Fruit fly (Drosophila melanogaster) whole organism, embryonic: Measurements from ENCODE around the gene vers.

Experiments
- CG10462 ChIP-seq: fragments of 200-800 bp; sonication (Bioruptor generic); optimal IDR thresholded peaks from 2 replicates; lab custom pipeline; 2016; ENCODE audit warnings: missing biosample characterization, missing genetic modification characterization
- CG11695 ChIP-seq: fragments of 200-800 bp; sonication (Bioruptor generic); IDR thresholded peaks from 3 replicates; pipeline ENCODE4 v1.3.6; 2022; ENCODE audit warnings: missing biosample characterization, missing genetic modification characterization
- CG12299 ChIP-seq: fragments of 200-800 bp; sonication (Bioruptor generic); optimal IDR thresholded peaks from 2 replicates; lab custom pipeline; 2018; ENCODE audit warnings: missing biosample characterization, mild to moderate bottlenecking, missing genetic modification characterization
- CG13287 ChIP-seq: fragments of 200-800 bp; sonication (Bioruptor generic); IDR thresholded peaks from 2 replicates; pipeline ENCODE4 v1.3.6; 2022; ENCODE audit warnings: missing biosample characterization, missing genetic modification characterization; ENCODE audit not compliant: partially characterized antibody
- CG14014 ChIP-seq: fragments of 200-800 bp; sonication (Bioruptor generic); IDR thresholded peaks from 2 replicates; pipeline ENCODE4 v1.3.6; 2022; ENCODE audit warnings: missing biosample characterization, missing genetic modification characterization
- CG14050 ChIP-seq: fragments of 200-800 bp; sonication (Bioruptor generic); IDR thresholded peaks from 3 replicates; pipeline ENCODE4 v1.3.6; 2022; ENCODE audit warnings: missing biosample characterization, missing genetic modification characterization
- CG15073 ChIP-seq: fragments of 200-800 bp; sonication (Bioruptor generic); optimal IDR thresholded peaks from 2 replicates; lab custom pipeline; 2016; ENCODE audit warnings: missing biosample characterization, missing genetic modification characterization
- CG15479 ChIP-seq: fragments of 200-800 bp; sonication (Bioruptor generic); optimal IDR thresholded peaks from 3 replicates; lab custom pipeline; 2019; ENCODE audit warnings: missing biosample characterization, mild to moderate bottlenecking, missing genetic modification characterization, moderate library complexity
- CG3065 ChIP-seq: fragments of 200-800 bp; sonication (Bioruptor generic); optimal IDR thresholded peaks from 2 replicates; lab custom pipeline; 2016; ENCODE audit warnings: missing biosample characterization, missing genetic modification characterization
- CG32772 ChIP-seq: fragments of 200-800 bp; sonication (Bioruptor generic); IDR thresholded peaks from 2 replicates; pipeline ENCODE4 v1.3.6; 2022; ENCODE audit warnings: missing biosample characterization, missing genetic modification characterization
- CG4360 ChIP-seq: fragments of 200-800 bp; sonication (Bioruptor generic); IDR thresholded peaks from 2 replicates; pipeline ENCODE4 v1.3.6; 2022; ENCODE audit warnings: missing biosample characterization, missing genetic modification characterization
- CG4404 ChIP-seq: fragments of 200-800 bp; sonication (Bioruptor generic); IDR thresholded peaks from 2 replicates; pipeline ENCODE4 v1.3.6; 2022; ENCODE audit warnings: missing biosample characterization, missing genetic modification characterization
- CG4707 ChIP-seq: fragments of 200-800 bp; sonication (Bioruptor generic); optimal IDR thresholded peaks from 2 replicates; lab custom pipeline; 2018; ENCODE audit warnings: missing biosample characterization, mild to moderate bottlenecking, missing genetic modification characterization, moderate library complexity
- CG7839 ChIP-seq: fragments of 200-800 bp; sonication (Bioruptor generic); optimal IDR thresholded peaks from 3 replicates; lab custom pipeline; 2018; ENCODE audit warnings: missing biosample characterization, mild to moderate bottlenecking, missing genetic modification characterization, moderate library complexity
- CG7987 ChIP-seq: fragments of 200-800 bp; sonication (Bioruptor generic); optimal IDR thresholded peaks from 2 replicates; lab custom pipeline; 2018; ENCODE audit warnings: missing biosample characterization, mild to moderate bottlenecking, missing genetic modification characterization, moderate library complexity
- Chrac-16 ChIP-seq: fragments of 200-800 bp; sonication (Bioruptor generic); optimal IDR thresholded peaks from 3 replicates; lab custom pipeline; 2016; ENCODE audit warnings: missing biosample characterization, missing genetic modification characterization
- Dip3 ChIP-seq: fragments of 200-800 bp; sonication (Bioruptor generic); optimal IDR thresholded peaks from 3 replicates; lab custom pipeline; 2016; ENCODE audit warnings: missing biosample characterization, missing genetic modification characterization
- Dref ChIP-seq: fragments of 200-800 bp; sonication (Bioruptor generic); IDR thresholded peaks from 2 replicates; pipeline ENCODE4 v1.3.6; 2022; ENCODE audit warnings: missing biosample characterization, missing genetic modification characterization
- Drgx ChIP-seq: fragments of 200-800 bp; sonication (Bioruptor generic); IDR thresholded peaks from 2 replicates; pipeline ENCODE4 v1.3.6; 2022; ENCODE audit warnings: missing biosample characterization, missing genetic modification characterization
- E2f2 ChIP-seq: fragments of 200-800 bp; sonication (Bioruptor generic); IDR thresholded peaks from 2 replicates; pipeline ENCODE4 v1.3.6; 2022; ENCODE audit warnings: missing biosample characterization, missing genetic modification characterization
- Eip74EF ChIP-seq, 2 experiments: fragments of 200-800 bp in 1 of 2; fragments of >200 bp in 1 of 2; sonication (Bioruptor generic) in 1 of 2; optimal IDR thresholded peaks; 2 replicates each; lab custom pipeline; 2017 to 2019; ENCODE audit warnings: missing biosample characterization in 2 of 2, missing genetic modification characterization in 2 of 2, mild to moderate bottlenecking in 1 of 2, moderate library complexity in 1 of 2
- Ets97D ChIP-seq: fragments of 200-800 bp; sonication (Bioruptor generic); optimal IDR thresholded peaks from 3 replicates; lab custom pipeline; 2016; ENCODE audit warnings: missing biosample characterization, missing genetic modification characterization
- MTF-1 ChIP-seq: fragments of 200-800 bp; sonication (Bioruptor generic); optimal IDR thresholded peaks from 2 replicates; lab custom pipeline; 2018; ENCODE audit warnings: missing biosample characterization, mild to moderate bottlenecking, missing genetic modification characterization, borderline replicate concordance
- Med ChIP-seq: fragments of 200-800 bp; sonication (Bioruptor generic); peaks from one replicate; lab custom pipeline; 2016; ENCODE audit warnings: missing biosample characterization, missing genetic modification characterization, mild to moderate bottlenecking, inconsistent platforms, moderate library complexity
- Nf-YA ChIP-seq: fragments of 200-800 bp; sonication (Bioruptor generic); IDR thresholded peaks from 2 replicates; pipeline ENCODE4 v1.3.6; 2022; ENCODE audit warnings: missing biosample characterization, missing genetic modification characterization
- Nf-YC ChIP-seq: fragments of 200-800 bp; optimal IDR thresholded peaks from 3 replicates; lab custom pipeline; 2019; ENCODE audit warnings: missing biosample characterization, mild to moderate bottlenecking, missing genetic modification characterization, moderate library complexity
- Oli ChIP-seq: fragments of 200-800 bp; sonication (Bioruptor generic); optimal IDR thresholded peaks from 2 replicates; lab custom pipeline; 2018; ENCODE audit warnings: missing biosample characterization, mild to moderate bottlenecking, missing genetic modification characterization, moderate library complexity
- Stat92E ChIP-seq, 3 experiments: fragments of >200 bp in 2 of 3; fragments of 200-800 bp in 1 of 3; sonication (Bioruptor generic) in 1 of 3; optimal IDR thresholded peaks; 2 replicates each; lab custom pipeline; 2017 to 2019; ENCODE audit warnings: missing biosample characterization in 3 of 3, missing genetic modification characterization in 3 of 3, mild to moderate bottlenecking in 1 of 3, moderate library complexity in 1 of 3
- TFAM ChIP-seq: fragments of 200-800 bp; sonication (Bioruptor generic); optimal IDR thresholded peaks from 2 replicates; lab custom pipeline; 2017; ENCODE audit warnings: missing biosample characterization, missing genetic modification characterization, inconsistent platforms
- ap ChIP-seq: fragments of 200-800 bp; sonication (Bioruptor generic); IDR thresholded peaks from 2 replicates; pipeline ENCODE4 v1.3.6; 2022; ENCODE audit warnings: missing biosample characterization, missing genetic modification characterization
- bab2 ChIP-seq: fragments of 200-800 bp; sonication (Bioruptor generic); optimal IDR thresholded peaks from 2 replicates; lab custom pipeline; 2016; ENCODE audit warnings: missing biosample characterization, missing genetic modification characterization
- bowl ChIP-seq: fragments of 200-800 bp; sonication (Bioruptor generic); IDR thresholded peaks from 2 replicates; pipeline ENCODE4 v1.3.6; 2022; ENCODE audit warnings: missing biosample characterization, missing genetic modification characterization
- bsh ChIP-seq, 2 experiments: fragments of 200-800 bp; sonication (Bioruptor generic); optimal IDR thresholded peaks; 2 replicates each; lab custom pipeline; 2017 to 2018; ENCODE audit warnings: mild to moderate bottlenecking in 2 of 2, missing biosample characterization in 2 of 2, missing genetic modification characterization in 2 of 2, moderate library complexity in 1 of 2
- cg ChIP-seq: fragments of 200-800 bp; sonication (Bioruptor generic); optimal IDR thresholded peaks from 3 replicates; lab custom pipeline; 2019; ENCODE audit warnings: missing biosample characterization, mild to moderate bottlenecking, missing genetic modification characterization, moderate library complexity
- corto ChIP-seq: fragments of 200-800 bp; sonication (Bioruptor generic); optimal IDR thresholded peaks from 2 replicates; lab custom pipeline; 2016; ENCODE audit warnings: missing biosample characterization, mild to moderate bottlenecking, missing genetic modification characterization, moderate library complexity
- dpn ChIP-seq, 2 experiments: fragments of 200-800 bp; sonication (Bioruptor generic); optimal IDR thresholded peaks; 3 replicates each; lab custom pipeline; 2016; ENCODE audit warnings: missing biosample characterization in 2 of 2, missing genetic modification characterization in 2 of 2
- fru ChIP-seq: fragments of >200 bp; optimal IDR thresholded peaks from 2 replicates; lab custom pipeline; 2017
- gro ChIP-seq: fragments of 200-800 bp; sonication (Bioruptor generic); optimal IDR thresholded peaks from 2 replicates; lab custom pipeline; 2016; ENCODE audit warnings: missing biosample characterization, missing genetic modification characterization
- gsb ChIP-seq: fragments of 200-800 bp; sonication (Bioruptor generic); IDR thresholded peaks from 2 replicates; pipeline ENCODE4 v1.3.6; 2022; ENCODE audit warnings: missing biosample characterization, missing genetic modification characterization
- lbe ChIP-seq: fragments of 200-800 bp; sonication (Bioruptor generic); optimal IDR thresholded peaks from 2 replicates; lab custom pipeline; 2016; ENCODE audit warnings: missing biosample characterization, mild to moderate bottlenecking, missing genetic modification characterization
- nom ChIP-seq: fragments of 200-800 bp; sonication (Bioruptor generic); optimal IDR thresholded peaks from 2 replicates; lab custom pipeline; 2017; ENCODE audit warnings: missing biosample characterization, missing genetic modification characterization, mild to moderate bottlenecking, moderate library complexity, missing genetic modification reagents
- p53 ChIP-seq: fragments of 200-800 bp; sonication (Bioruptor generic); optimal IDR thresholded peaks from 2 replicates; lab custom pipeline; 2016; ENCODE audit warnings: missing biosample characterization, missing genetic modification characterization
- pum ChIP-seq: fragments of 200-800 bp; sonication (Bioruptor generic); optimal IDR thresholded peaks from 2 replicates; lab custom pipeline; 2016; ENCODE audit warnings: missing biosample characterization, missing genetic modification characterization
- sens ChIP-seq: fragments of 200-800 bp; sonication (Bioruptor generic); peaks from one replicate; lab custom pipeline; 2016; ENCODE audit warnings: missing biosample characterization, missing genetic modification characterization
- tin ChIP-seq: fragments of 200-800 bp; sonication (Bioruptor generic); optimal IDR thresholded peaks from 3 replicates; lab custom pipeline; 2016; ENCODE audit warnings: missing biosample characterization, missing genetic modification characterization
- vnd ChIP-seq: fragments of 200-800 bp; sonication (Bioruptor generic); IDR thresholded peaks from 3 replicates; pipeline ENCODE4 v1.3.6; 2022; ENCODE audit warnings: missing biosample characterization, missing genetic modification characterization; ENCODE audit not compliant: partially characterized antibody
- vvl ChIP-seq: fragments of 200-800 bp; sonication (Bioruptor generic); IDR thresholded peaks from 2 replicates; pipeline ENCODE4 v1.3.6; 2022; ENCODE audit warnings: missing biosample characterization, missing genetic modification characterization

vers gene

dm6 chr3L:12114188-12114587, 1.7 kb upstream of the vers start (continued):
- TF ChIP-seq CG15073 (GFP tag; lab: Kevin White, UChicago): no peak
- no peak for TF ChIP-seq Nf-YC
- TF ChIP-seq CG4360: 0 out of 2 replicates have a peak, but pooled peaks have one; percentile 14
- TF ChIP-seq CG14050 (GFP tag; lab: Robert Waterston, UW): no peak
- TF ChIP-seq CG32772: peak; percentile 33; the same call in 1 of the 2 replicates
- TF ChIP-seq CG15479 (GFP tag; lab: Kevin White, UChicago): no peak
- TF ChIP-seq CG11695 (GFP tag; lab: Robert Waterston, UW): no peak
- TF ChIP-seq bab2: no peak
- no peak for TF ChIP-seq CG14014 (GFP tag; lab: Robert Waterston, UW)
- TF ChIP-seq Med: peak; percentile 46
- no peak for TF ChIP-seq Stat92E (GFP tag; optimal IDR thresholded peaks at IDR 0.05; lab: Kevin White, UChicago)
- TF ChIP-seq vvl: peak; percentile 67
- TF ChIP-seq gro (GFP tag; lab: Kevin White, UChicago): no peak
- TF ChIP-seq Dip3 (GFP tag; lab: Kevin White, UChicago): no peak
- no peak for TF ChIP-seq CG3065 (GFP tag; lab: Kevin White, UChicago)
- TF ChIP-seq p53 (GFP tag; lab: Kevin White, UChicago): no peak
- no peak for TF ChIP-seq ap (GFP tag; lab: Robert Waterston, UW)
- TF ChIP-seq E2f2: 0 out of 2 replicates have a peak, but pooled peaks have one; percentile 29
- peak; percentile 29; the same call in 1 of the 2 replicates for TF ChIP-seq Nf-YA
- TF ChIP-seq pum (GFP tag; lab: Kevin White, UChicago): no peak
- no peak for TF ChIP-seq CG7839 (tag; lab: Kevin White, UChicago)
- TF ChIP-seq fru (lab: Kevin White, UChicago): no peak
- no peak for TF ChIP-seq Chrac-16 (GFP tag; lab: Kevin White, UChicago)
- TF ChIP-seq MTF-1 (GFP tag; lab: Kevin White, UChicago): no peak
- TF ChIP-seq TFAM (GFP tag; lab: Kevin White, UChicago): no peak
- TF ChIP-seq CG4707 (GFP tag; lab: Kevin White, UChicago): no peak
- no peak for TF ChIP-seq Eip74EF (GFP tag; optimal IDR thresholded peaks at IDR 0.05; lab: Kevin White, UChicago)
- no peak for TF ChIP-seq Dref
- no peak for TF ChIP-seq CG7987 (GFP tag; lab: Kevin White, UChicago)
- no peak for TF ChIP-seq gsb (GFP tag; lab: Robert Waterston, UW)
- peak; percentile 8 for TF ChIP-seq tin

dm6 chr3L:12115103-12115502, 798 bp upstream of the vers start:
- TF ChIP-seq Drgx (GFP tag; lab: Robert Waterston, UW) (peak; percentile 65), dpn (GFP tag; optimal IDR thresholded peaks at IDR 0.05; lab: Kevin White, UChicago) (no peak), lbe (GFP tag; lab: Kevin White, UChicago) (peak; percentile 91), nom (GFP tag; lab: Kevin White, UChicago) (peak; percentile 78), bowl (GFP tag; lab: Robert Waterston, UW) (no peak), CG4404 (GFP tag; lab: Robert Waterston, UW) (no peak), sens (GFP tag; lab: Kevin White, UChicago) (peak; percentile 66), cg (no peak), bsh (GFP tag; optimal IDR thresholded peaks at IDR 0.05; lab: Kevin White, UChicago) (peak in 1 of 2 experiments; percentile 81), CG12299 (tag; lab: Kevin White, UChicago) (no peak), CG10462 (GFP tag; lab: Kevin White, UChicago) (no peak), corto (peak; percentile 90), vnd (no peak), Oli (tag; lab: Kevin White, UChicago) (no peak), CG13287 (GFP tag; lab: Robert Waterston, UW) (no peak), Ets97D (GFP tag; lab: Kevin White, UChicago) (no peak)
